Worm (Caenorhabditis elegans) whole organism, L3 larva: ENCODE results near the gene old-1.

Experiments
- R02D3.7 ChIP-seq: fragments of 150-350 bp; optimal IDR thresholded peaks from 2 replicates; lab custom pipeline; 2014; ENCODE audit warnings: missing biosample characterization, missing genetic modification characterization
- ama-1 ChIP-seq: fragments of 150-350 bp; optimal IDR thresholded peaks from 2 replicates; lab custom pipeline; 2018
- egl-27 ChIP-seq: sonication (generic microtip); optimal IDR thresholded peaks from 4 replicates; lab custom pipeline; 2017; ENCODE audit warnings: missing biosample characterization, missing genetic modification reagents, missing genetic modification characterization

DNA sequence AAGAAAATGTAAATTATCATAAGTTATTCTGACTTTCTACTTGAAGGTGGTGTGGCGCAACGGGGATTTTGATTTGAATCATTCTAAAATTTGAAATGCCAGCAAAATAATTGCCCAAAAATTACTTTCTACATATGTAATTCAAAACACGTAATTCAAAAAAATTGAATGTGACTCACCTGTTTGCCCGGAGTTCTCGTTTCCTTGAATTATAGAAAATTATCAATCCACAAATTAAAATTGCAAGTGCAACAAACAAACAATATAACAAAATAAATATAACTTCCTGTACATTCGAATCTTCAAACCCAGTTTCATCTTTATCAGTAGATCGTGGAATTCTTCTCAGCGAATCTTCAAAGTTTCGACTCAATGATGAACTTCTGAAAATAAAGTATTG is 340 bp downstream of the old-1 start:
- TF ChIP-seq egl-27 (tag; lab: Kevin White, UChicago) (no peak), ama-1 (lab: Kevin White, UChicago) (no peak), R02D3.7 (tag; lab: Kevin White, UChicago) (no peak)
